Fruit fly (Drosophila melanogaster) S2 (cell line): ENCODE data around the gene CG13837.

Experiments used
- CG8478 ChIP-seq: fragments of >200 bp; optimal IDR thresholded peaks from 2 replicates; lab custom pipeline; 2018
- CTCF ChIP-seq, 2 experiments: fragments of >200 bp; optimal IDR thresholded peaks; 2 replicates each; lab custom pipeline; 2018

DNA sequence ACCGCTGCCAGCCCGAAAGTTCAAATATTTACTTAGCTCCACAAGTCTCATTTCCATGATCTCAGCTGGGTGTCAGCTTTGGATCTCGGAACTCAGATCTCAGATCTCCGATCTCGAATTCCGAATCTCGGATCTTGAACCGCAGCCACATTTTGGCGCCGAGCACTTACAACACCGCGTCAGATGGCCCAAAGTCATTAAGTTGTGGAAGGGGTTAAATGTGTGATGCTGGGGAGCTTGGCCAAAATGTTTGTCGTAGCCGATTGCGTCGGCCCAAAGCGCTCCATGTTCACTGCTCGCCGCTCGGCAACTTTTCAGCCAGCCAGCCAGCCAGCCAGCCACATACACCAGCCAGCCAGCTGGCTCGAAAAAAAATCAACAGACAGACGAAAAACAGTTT lies 31.8 kb upstream of the CG13837 start, which contains the start of gene CG6688:
- no peak for TF ChIP-seq CTCF (optimal IDR thresholded peaks at IDR 0.05; lab: Kevin White, UChicago)
- no peak for TF ChIP-seq CG8478 (lab: Kevin White, UChicago)
